Worm (Caenorhabditis elegans) whole organism, L4 larva: ENCODE measurements around the gene nhr-246.
"Not testable (repeated sequence)": the region's sequence is repeated elsewhere in the genome, so short reads cannot be mapped to it uniquely, and the experiment has no call there.

Experiments
- F10B5.3 ChIP-seq: sonication (generic microtip); optimal IDR thresholded peaks from 2 replicates; lab custom pipeline; 2016; ENCODE audit warnings: mild to moderate bottlenecking, missing genetic modification characterization, missing compliant biosample characterization
- Y105C5A.15 ChIP-seq: fragments of 200-800 bp; sonication (Bioruptor generic); IDR thresholded peaks from 2 replicates; pipeline ENCODE4 v1.3.6; 2022; ENCODE audit warnings: missing genetic modification characterization, missing compliant biosample characterization
- aha-1 ChIP-seq: fragments of 150-350 bp; peaks from one replicate; lab custom pipeline; 2014; ENCODE audit warnings: missing biosample characterization, missing genetic modification characterization
- ama-1 ChIP-seq: fragments of 150-350 bp; optimal IDR thresholded peaks from 2 replicates; lab custom pipeline; 2014; ENCODE audit warnings: inconsistent platforms, mixed read lengths
- arid-1 ChIP-seq: fragments of 200-800 bp; sonication (Bioruptor generic); conservative IDR thresholded peaks from 2 replicates; pipeline ENCODE4 v1.3.6; 2022; ENCODE audit warnings: missing genetic modification reagents, missing genetic modification characterization, missing compliant biosample characterization
- ceh-20 ChIP-seq: fragments of 200-800 bp; sonication (Bioruptor generic); IDR thresholded peaks from 2 replicates; pipeline ENCODE4 v1.3.6; 2022; ENCODE audit warnings: missing genetic modification reagents, missing genetic modification characterization, missing compliant biosample characterization
- ceh-28 ChIP-seq: fragments of 150-350 bp; optimal IDR thresholded peaks from 2 replicates; lab custom pipeline; 2014; ENCODE audit warnings: missing biosample characterization, missing genetic modification reagents, missing genetic modification characterization
- ceh-44 ChIP-seq: fragments of 200-800 bp; sonication (Bioruptor generic); IDR thresholded peaks from 2 replicates; pipeline ENCODE4 v1.3.6; 2022; ENCODE audit warnings: missing genetic modification reagents, missing genetic modification characterization, missing compliant biosample characterization
- ces-1 ChIP-seq: fragments of 150-350 bp; sonication (generic microtip); optimal IDR thresholded peaks from 4 replicates; lab custom pipeline; 2014; ENCODE audit warnings: missing biosample characterization, missing genetic modification reagents, missing genetic modification characterization
- cey-2 ChIP-seq: sonication (generic microtip); optimal IDR thresholded peaks from 3 replicates; lab custom pipeline; 2017; ENCODE audit warnings: missing genetic modification characterization, mild to moderate bottlenecking, missing compliant biosample characterization, antibody characterized with exemption, borderline replicate concordance; ENCODE audit not compliant: insufficient read depth
- daf-16 ChIP-seq, 3 experiments: sonication (generic microtip); optimal IDR thresholded peaks; 2 replicates each; lab custom pipeline; 2016 to 2017; ENCODE audit warnings: missing genetic modification characterization in 3 of 3, missing genetic modification reagents in 3 of 3, mild to moderate bottlenecking in 2 of 3, missing compliant biosample characterization in 2 of 3, missing biosample characterization in 1 of 3, moderate library complexity in 1 of 3
- dmd-6 ChIP-seq: fragments of 200-800 bp; sonication (Bioruptor generic); IDR thresholded peaks from 2 replicates; pipeline ENCODE4 v1.3.6; 2022; ENCODE audit warnings: missing genetic modification reagents, missing genetic modification characterization, missing compliant biosample characterization
- dmd-9 ChIP-seq: fragments of 200-800 bp; sonication (Bioruptor generic); IDR thresholded peaks from 2 replicates; pipeline ENCODE4 v1.3.6; 2022; ENCODE audit warnings: missing genetic modification reagents, missing genetic modification characterization, missing compliant biosample characterization
- dpl-1 ChIP-seq: fragments of 150-350 bp; optimal IDR thresholded peaks from 2 replicates; lab custom pipeline; 2014; ENCODE audit warnings: missing biosample characterization, missing genetic modification reagents, missing genetic modification characterization
- duxl-1 ChIP-seq: sonication (generic microtip); optimal IDR thresholded peaks from 2 replicates; lab custom pipeline; 2016; ENCODE audit warnings: mild to moderate bottlenecking, missing genetic modification characterization, moderate library complexity, missing compliant biosample characterization; ENCODE audit not compliant: poor library complexity
- dve-1 ChIP-seq: sonication (generic microtip); optimal IDR thresholded peaks from 2 replicates; lab custom pipeline; 2017; ENCODE audit warnings: antibody characterized with exemption, mild to moderate bottlenecking, missing genetic modification characterization, missing compliant biosample characterization; ENCODE audit not compliant: insufficient read depth
- egl-43 ChIP-seq: fragments of 200-800 bp; sonication (Bioruptor generic); IDR thresholded peaks from 2 replicates; pipeline ENCODE4 v1.3.6; 2022; ENCODE audit warnings: missing genetic modification reagents, missing genetic modification characterization, missing compliant biosample characterization
- fkh-10 ChIP-seq: fragments of 150-350 bp; optimal IDR thresholded peaks from 2 replicates; lab custom pipeline; 2014; ENCODE audit warnings: missing biosample characterization, missing genetic modification reagents, missing genetic modification characterization
- hlh-11 ChIP-seq: fragments of 200-800 bp; sonication (Bioruptor generic); optimal IDR thresholded peaks from 2 replicates; lab custom pipeline; 2018; ENCODE audit warnings: mild to moderate bottlenecking, missing genetic modification characterization, missing compliant biosample characterization
- lim-7 ChIP-seq: fragments of 200-800 bp; sonication (Bioruptor generic); IDR thresholded peaks from 2 replicates; pipeline ENCODE4 v1.3.6; 2022; ENCODE audit warnings: missing genetic modification characterization, missing compliant biosample characterization
- lin-15B ChIP-seq: fragments of 150-350 bp; sonication (generic microtip); optimal IDR thresholded peaks from 3 replicates; lab custom pipeline; 2014; ENCODE audit warnings: missing biosample characterization, missing genetic modification characterization
- lin-38 ChIP-seq: fragments of 200-800 bp; sonication (Bioruptor generic); IDR thresholded peaks from 2 replicates; pipeline ENCODE4 v1.3.6; 2022; ENCODE audit warnings: missing genetic modification reagents, missing genetic modification characterization, missing compliant biosample characterization
- lir-3 ChIP-seq: sonication (generic microtip); optimal IDR thresholded peaks from 2 replicates; lab custom pipeline; 2016; ENCODE audit warnings: mild to moderate bottlenecking, missing genetic modification characterization, missing compliant biosample characterization
- madf-9 ChIP-seq: fragments of 200-800 bp; sonication (Bioruptor generic); conservative IDR thresholded peaks from 2 replicates; pipeline ENCODE4 v1.3.6; 2022; ENCODE audit warnings: missing genetic modification reagents, missing genetic modification characterization, missing compliant biosample characterization
- mep-1 ChIP-seq: fragments of 150-350 bp; sonication (generic microtip); optimal IDR thresholded peaks from 3 replicates; lab custom pipeline; 2014; ENCODE audit warnings: missing biosample characterization, missing genetic modification characterization
- mxl-2 ChIP-seq: fragments of 200-800 bp; sonication (Bioruptor generic); conservative IDR thresholded peaks from 2 replicates; pipeline ENCODE4 v1.3.6; 2022; ENCODE audit warnings: missing genetic modification reagents, missing genetic modification characterization, missing compliant biosample characterization
- nhr-237 ChIP-seq: sonication (generic microtip); optimal IDR thresholded peaks from 2 replicates; lab custom pipeline; 2017; ENCODE audit warnings: missing biosample characterization, missing genetic modification characterization
- nhr-28 ChIP-seq: fragments of 150-350 bp; optimal IDR thresholded peaks from 2 replicates; lab custom pipeline; 2014; ENCODE audit warnings: missing biosample characterization, missing genetic modification characterization
- nhr-6 ChIP-seq: fragments of 150-350 bp; optimal IDR thresholded peaks from 2 replicates; lab custom pipeline; 2014; ENCODE audit warnings: missing biosample characterization, missing genetic modification characterization
- pqm-1 ChIP-seq: sonication (generic microtip); optimal IDR thresholded peaks from 2 replicates; lab custom pipeline; 2017; ENCODE audit warnings: missing biosample characterization, missing genetic modification characterization
- saeg-2 ChIP-seq: fragments of 200-800 bp; sonication (Bioruptor generic); IDR thresholded peaks from 2 replicates; pipeline ENCODE4 v1.3.6; 2022; ENCODE audit warnings: missing genetic modification reagents, missing genetic modification characterization, missing compliant biosample characterization
- set-16 ChIP-seq: fragments of 200-800 bp; sonication (Bioruptor generic); IDR thresholded peaks from 2 replicates; pipeline ENCODE4 v1.3.6; 2022; ENCODE audit warnings: missing genetic modification reagents, missing genetic modification characterization, missing compliant biosample characterization
- snpc-1.2 ChIP-seq: fragments of 200-800 bp; sonication (Bioruptor generic); IDR thresholded peaks from 2 replicates; pipeline ENCODE4 v1.3.6; 2022; ENCODE audit warnings: missing genetic modification reagents, missing genetic modification characterization, missing compliant biosample characterization
- snpc-4 ChIP-seq: fragments of 150-350 bp; optimal IDR thresholded peaks from 2 replicates; lab custom pipeline; 2014; ENCODE audit warnings: missing biosample characterization, missing genetic modification characterization
- unc-130 ChIP-seq: sonication (generic microtip); optimal IDR thresholded peaks from 2 replicates; lab custom pipeline; 2016; ENCODE audit warnings: missing genetic modification reagents, missing genetic modification characterization, missing compliant biosample characterization

nhr-246 gene

ce11 chrV:15321912-15322311 lies 5.6 kb downstream of the nhr-246 start:
- TF ChIP-seq snpc-1.2 (GFP tag; lab: Robert Waterston, UW) (0 out of 2 replicates have a peak, but pooled peaks have one; percentile 12), egl-43 (GFP tag; lab: Robert Waterston, UW) (0 out of 2 replicates have a peak, but pooled peaks have one; percentile 21), set-16 (peak; percentile 82)

ce11 chrV:15322653-15323052 lies 6.4 kb downstream of the nhr-246 start, which contains the start of gene nhr-247:
Gene nhr-247, plus strand, starts transcription at chrV:15322982.
- peak; percentile 15 for TF ChIP-seq pqm-1
- TF ChIP-seq dmd-6 (GFP tag; lab: Robert Waterston, UW), result peak; percentile 65
- peak; percentile 71 for TF ChIP-seq nhr-28 (tag; lab: Kevin White, UChicago)
- TF ChIP-seq daf-16 (GFP tag; optimal IDR thresholded peaks at IDR 0.05; lab: Kevin White, UChicago), result not testable (repeated sequence)
- peak; percentile 24 for TF ChIP-seq daf-16 (tag; optimal IDR thresholded peaks at IDR 0.05; lab: Kevin White, UChicago)
- TF ChIP-seq, all 104 proteins: peak for 4; not testable (repeated sequence) for 100

- TF ChIP-seq hlh-11 (tag; lab: Kevin White, UChicago) (peak; percentile 27), pqm-1 (peak; percentile 74), daf-16 (GFP tag; optimal IDR thresholded peaks at IDR 0.05; lab: Kevin White, UChicago) (no peak), daf-16 (tag; optimal IDR thresholded peaks at IDR 0.05; lab: Kevin White, UChicago) (peak; percentile 44), dve-1 (peak; percentile 23), dmd-6 (GFP tag; lab: Robert Waterston, UW) (peak; percentile 59), nhr-28 (tag; lab: Kevin White, UChicago) (peak; percentile 73), F10B5.3 (tag; lab: Kevin White, UChicago) (no peak), cey-2 (tag; lab: Kevin White, UChicago) (no peak), nhr-6 (tag; lab: Kevin White, UChicago) (peak; percentile 19)
Measured at ce11 chrV:15323417-15323816, 7.1 kb downstream of the nhr-246 start.

- peak; percentile 0 for TF ChIP-seq nhr-28 (tag; lab: Kevin White, UChicago)
- TF ChIP-seq pqm-1, result peak; percentile 9
- TF ChIP-seq dpl-1 (GFP tag; lab: Kevin White, UChicago), result no peak
- no peak for TF ChIP-seq daf-16 (GFP tag; optimal IDR thresholded peaks at IDR 0.05; lab: Kevin White, UChicago)
- peak; percentile 15 for TF ChIP-seq daf-16 (tag; optimal IDR thresholded peaks at IDR 0.05; lab: Kevin White, UChicago)
- no peak for TF ChIP-seq lin-38 (GFP tag; lab: Robert Waterston, UW)
- no peak for TF ChIP-seq ceh-28
- no peak for TF ChIP-seq lin-15B
- no peak for TF ChIP-seq aha-1 (tag; lab: Kevin White, UChicago)
- no peak for TF ChIP-seq duxl-1
- TF ChIP-seq, all 104 proteins: peak for 3
Measured at ce11 chrV:15327745-15328447, 11.6 kb downstream of the nhr-246 start, which contains the start of gene ZK1037.6. Gene ZK1037.6, minus strand, starts transcription at chrV:15327795.

- TF ChIP-seq lim-7 (GFP tag; lab: Robert Waterston, UW) (no peak), saeg-2 (GFP tag; lab: Robert Waterston, UW) (no peak), mxl-2 (GFP tag; lab: Robert Waterston, UW) (no peak), ceh-44 (GFP tag; lab: Robert Waterston, UW) (no peak), ama-1 (no peak), duxl-1 (no peak)
Measured at ce11 chrV:15330314-15330713, 14.0 kb downstream of the nhr-246 start, which contains the start of gene srh-295. Gene srh-295, plus strand, starts transcription at chrV:15330614.

- TF ChIP-seq nhr-237 (tag; lab: Kevin White, UChicago), result no peak
- no peak for TF ChIP-seq ceh-20
- no peak for TF ChIP-seq egl-43 (GFP tag; lab: Robert Waterston, UW)
- no peak for TF ChIP-seq snpc-4 (tag; lab: Kevin White, UChicago)
- no peak for TF ChIP-seq dmd-9 (GFP tag; lab: Robert Waterston, UW)
- no peak for TF ChIP-seq mep-1
- TF ChIP-seq lir-3, result no peak
- TF ChIP-seq Y105C5A.15, result no peak
- TF ChIP-seq fkh-10, result no peak
- no peak for TF ChIP-seq madf-9 (GFP tag; lab: Robert Waterston, UW)
- no peak for TF ChIP-seq ces-1 (GFP tag; lab: Kevin White, UChicago)
- TF ChIP-seq unc-130 (GFP tag; lab: Kevin White, UChicago), result no peak
- no peak for TF ChIP-seq arid-1 (GFP tag; lab: Robert Waterston, UW)
Measured at ce11 chrV:15332851-15333250, 16.6 kb downstream of the nhr-246 start, which contains the start of gene srw-113. Gene srw-113, plus strand, starts transcription at chrV:15333151.
